Worm (Caenorhabditis elegans) whole organism, early embryonic: ENCODE measurements around the gene btb-9.
"Not testable (repeated sequence)": the region's sequence is repeated elsewhere in the genome, so short reads cannot be mapped to it uniquely, and the experiment has no call there.

Experiments used
- B0310.2 ChIP-seq: sonication (generic microtip); optimal IDR thresholded peaks from 2 replicates; lab custom pipeline; 2016; ENCODE audit warnings: mild to moderate bottlenecking, missing genetic modification characterization, missing compliant biosample characterization
- scrt-1 ChIP-seq: fragments of 200-800 bp; sonication (Bioruptor generic); IDR thresholded peaks from 2 replicates; pipeline ENCODE4 v1.3.6; 2022; ENCODE audit warnings: missing genetic modification characterization, missing compliant biosample characterization
- tbx-11 ChIP-seq: fragments of 200-800 bp; sonication (Bioruptor generic); IDR thresholded peaks from 2 replicates; pipeline ENCODE4 v1.3.6; 2022; ENCODE audit warnings: missing genetic modification characterization, missing compliant biosample characterization
- tbx-37 ChIP-seq: fragments of 200-800 bp; sonication (Bioruptor generic); conservative IDR thresholded peaks from 2 replicates; pipeline ENCODE4 v1.3.6; 2022; ENCODE audit warnings: missing genetic modification reagents, missing genetic modification characterization, missing compliant biosample characterization

btb-9 gene

ce11 chrII:1771785-1772184, 43.5 kb downstream of the btb-9 start, which contains the start of gene math-3:
Gene math-3 (plus strand): TSS chrII:1772085.
- TF ChIP-seq B0310.2 (tag; lab: Kevin White, UChicago): no peak

DNA sequence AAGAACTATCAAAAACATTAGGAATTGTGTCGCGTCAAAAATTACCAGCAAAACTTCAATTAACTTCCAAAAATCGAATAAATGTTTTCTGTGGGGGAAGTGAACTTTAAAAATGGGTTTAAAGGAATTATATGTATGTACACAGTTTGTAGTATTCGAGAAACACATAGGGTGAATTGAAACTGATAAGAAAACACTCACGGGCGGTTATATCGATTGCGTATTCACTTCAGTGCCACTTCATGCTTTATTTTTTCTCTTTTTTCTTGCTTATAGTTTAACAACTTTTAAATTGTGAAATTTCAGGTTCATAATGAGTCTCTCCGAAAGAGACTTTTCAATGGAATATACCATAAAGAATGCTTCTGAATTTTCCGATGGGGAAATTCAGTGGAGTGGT, 46.9 kb downstream of the btb-9 start, which contains the start of gene F36H5.14:
Gene F36H5.14, plus strand, starts transcription at position 301 of the 400 bp plus-strand sequence.
- not testable (repeated sequence) for TF ChIP-seq tbx-11; scrt-1 (GFP tag; lab: Robert Waterston, UW); tbx-37 (GFP tag; lab: Robert Waterston, UW)
